Worm (Caenorhabditis elegans) whole organism, young adult: ENCODE results near the gene srz-54.

Source experiments
- unc-62 ChIP-seq: fragments of 150-350 bp; optimal IDR thresholded peaks from 2 replicates; lab custom pipeline; 2014; ENCODE audit warnings: missing biosample characterization, missing genetic modification reagents, missing genetic modification characterization
- zfh-2 ChIP-seq: fragments of 200-800 bp; sonication (Bioruptor generic); conservative IDR thresholded peaks from 2 replicates; pipeline ENCODE4 v1.3.6; 2022; ENCODE audit warnings: missing genetic modification reagents, missing genetic modification characterization, missing compliant biosample characterization

DNA sequence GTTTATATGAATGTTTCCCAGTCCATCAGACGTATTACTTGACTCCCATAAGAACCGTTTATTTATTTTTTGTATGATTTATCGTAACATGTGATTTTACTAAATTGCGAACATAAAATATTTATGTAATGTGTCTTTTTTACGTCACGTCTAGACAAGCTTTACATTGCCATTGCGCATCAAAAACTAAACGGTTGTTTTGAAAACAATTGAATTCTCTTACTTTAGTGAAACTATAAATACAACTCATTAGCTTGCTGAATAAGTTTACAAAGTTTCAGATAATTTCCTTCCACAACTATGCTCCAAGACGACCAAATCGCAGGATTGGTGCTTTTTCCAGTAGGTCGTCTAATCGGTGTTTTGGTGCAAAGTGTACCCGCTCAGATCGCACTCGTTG, 5.5 kb upstream of the srz-54 start, which contains the start of gene srx-54:
- no peak for TF ChIP-seq zfh-2 (GFP tag; lab: Robert Waterston, UW)
- TF ChIP-seq unc-62 (GFP tag; lab: Kevin White, UChicago): no peak
